Fruit fly (Drosophila melanogaster): ENCODE measurements around the gene CG15764.

dm6 chrX:5899241-5900145 lies 30.6 kb downstream of the CG15764 start:
- TF ChIP-seq Mio (GFP tag; optimal IDR thresholded peaks at IDR 0.05) (no peak), foxo (GFP tag; optimal IDR thresholded peaks at IDR 0.05) (peak in 1 of 2 experiments; percentile 1), pan (optimal IDR thresholded peaks at IDR 0.05) (no peak), Hnf4 (GFP tag; optimal IDR thresholded peaks at IDR 0.05) (no peak), CG9705 (GFP tag; optimal IDR thresholded peaks at IDR 0.05) (no peak), br (GFP tag; optimal IDR thresholded peaks at IDR 0.05) (no peak), tai (GFP tag; optimal IDR thresholded peaks at IDR 0.05) (peak; percentile 84), sage (GFP tag; optimal IDR thresholded peaks at IDR 0.05) (no peak), Hr78 (GFP tag; optimal IDR thresholded peaks at IDR 0.05) (no peak), GATAd (GFP tag; optimal IDR thresholded peaks at IDR 0.05) (no peak), Abd-B (GFP tag; optimal IDR thresholded peaks at IDR 0.05) (no peak), lola (GFP tag; optimal IDR thresholded peaks at IDR 0.05) (no peak), fru (GFP tag; optimal IDR thresholded peaks at IDR 0.05) (no peak), dl (GFP tag; optimal IDR thresholded peaks at IDR 0.05; ENCODE audit: insufficient read depth in 1 of 2, partially characterized antibody in 2 of 2) (peak; percentile 51 to 70)
